Worm (Caenorhabditis elegans) whole organism, L3 larva: ENCODE data around the gene kin-30.

Source experiments
- R02D3.7 ChIP-seq: fragments of 150-350 bp; optimal IDR thresholded peaks from 2 replicates; lab custom pipeline; 2014; ENCODE audit warnings: missing biosample characterization, missing genetic modification characterization
- jun-1 ChIP-seq: fragments of 150-350 bp; optimal IDR thresholded peaks from 2 replicates; lab custom pipeline; 2014; ENCODE audit warnings: missing biosample characterization, missing genetic modification reagents, missing genetic modification characterization
- nhr-237 ChIP-seq: fragments of 150-350 bp; optimal IDR thresholded peaks from 2 replicates; lab custom pipeline; 2014; ENCODE audit warnings: missing biosample characterization, missing genetic modification characterization
- nhr-76 ChIP-seq: fragments of 150-350 bp; sonication (generic microtip); optimal IDR thresholded peaks from 5 replicates; lab custom pipeline; 2014; ENCODE audit warnings: missing biosample characterization, missing genetic modification characterization
- pha-4 ChIP-seq: fragments of 150-350 bp; optimal IDR thresholded peaks from 2 replicates; lab custom pipeline; 2014; ENCODE audit warnings: missing biosample characterization, missing genetic modification reagents, missing genetic modification characterization
- snpc-4 ChIP-seq: fragments of 150-350 bp; optimal IDR thresholded peaks from 2 replicates; lab custom pipeline; 2014; ENCODE audit warnings: missing biosample characterization, missing genetic modification characterization
- tbx-2 ChIP-seq: sonication (generic microtip); optimal IDR thresholded peaks from 2 replicates; lab custom pipeline; 2016; ENCODE audit warnings: mild to moderate bottlenecking, missing genetic modification characterization, missing compliant biosample characterization

ce11 chrV:15268302-15268701, 23.7 kb downstream of the kin-30 start, which contains the start of gene srw-22:
- no peak for TF ChIP-seq snpc-4 (tag; lab: Kevin White, UChicago)
- no peak for TF ChIP-seq R02D3.7
- no peak for TF ChIP-seq jun-1 (tag; lab: Kevin White, UChicago)
- TF ChIP-seq nhr-237 (tag; lab: Kevin White, UChicago): no peak
- TF ChIP-seq nhr-76 (tag; lab: Kevin White, UChicago): no peak
- no peak for TF ChIP-seq tbx-2 (tag; lab: Kevin White, UChicago)
- TF ChIP-seq pha-4 (tag; lab: Kevin White, UChicago): no peak
